Worm (Caenorhabditis elegans): ENCODE data around the gene F55G11.2.
A peak's percentile ranks its signal among the peaks of the same experiment; 100 is the strongest.

The F55G11.2 gene

DNA sequence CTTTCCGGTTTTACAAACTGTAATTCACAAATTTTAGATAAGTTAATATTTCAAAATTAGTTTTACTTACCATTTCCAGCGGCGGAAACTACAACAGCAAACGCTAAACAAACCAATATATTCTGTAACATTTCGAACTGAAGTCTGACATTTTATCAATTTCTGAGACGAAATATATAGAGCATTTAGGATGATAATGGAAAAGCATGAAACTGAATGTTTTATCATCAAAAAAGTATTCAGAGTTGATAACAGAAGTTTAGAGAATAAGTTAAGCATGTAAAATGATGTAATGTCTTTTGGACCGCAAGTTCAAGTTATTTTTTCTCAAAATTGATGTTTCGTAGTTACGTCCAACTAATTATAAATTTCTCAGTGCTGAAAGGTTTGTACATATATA, at the start of gene F55G11.2:
Gene F55G11.2 (minus strand): TSS at position 149 of the 400 bp plus-strand sequence.
- TF ChIP-seq zag-1 (tag; optimal IDR thresholded peaks at IDR 0.05) (no peak), skn-1 (tag; optimal IDR thresholded peaks at IDR 0.05) (peak; percentile 6), efl-1 (optimal IDR thresholded peaks at IDR 0.05) (no peak), efl-1 (GFP tag; optimal IDR thresholded peaks at IDR 0.05 in 1 of 2) (peak in 1 of 2 experiments; percentile 87), elt-2 (tag; optimal IDR thresholded peaks at IDR 0.05) (peak; percentile 86)

DNA sequence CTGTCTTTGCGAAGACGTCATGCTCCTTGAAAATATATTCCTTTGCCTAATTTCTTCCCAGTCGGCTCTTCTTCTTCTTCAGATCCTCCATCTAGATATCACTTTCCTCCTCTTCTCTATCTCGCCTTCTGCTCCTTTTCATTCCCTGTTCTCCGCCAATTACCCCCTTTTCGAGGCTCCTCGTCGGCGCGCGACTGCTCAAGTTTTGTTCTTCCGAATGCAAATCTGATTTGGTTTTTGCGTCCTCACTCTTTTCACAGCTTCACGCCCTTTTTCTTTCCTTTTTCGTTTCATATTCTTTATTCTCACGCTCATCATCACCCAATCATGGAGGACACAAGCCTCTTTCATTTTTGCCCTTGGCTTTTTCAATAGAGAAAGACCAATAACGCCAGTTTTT, 47.7 kb upstream of the F55G11.2 start:
- TF ChIP-seq unc-30 (tag; optimal IDR thresholded peaks at IDR 0.05) (no peak), lin-14 (GFP tag; optimal IDR thresholded peaks at IDR 0.05) (peak; percentile 74), efl-1 (optimal IDR thresholded peaks at IDR 0.05) (no peak), efl-1 (GFP tag; optimal IDR thresholded peaks at IDR 0.05 in 1 of 2) (peak in 1 of 2 experiments; percentile 85), fkh-8 (tag; optimal IDR thresholded peaks at IDR 0.05) (no peak), lin-15B (tag; optimal IDR thresholded peaks at IDR 0.05) (no peak), fkh-4 (tag; optimal IDR thresholded peaks at IDR 0.05; ENCODE audit: borderline replicate concordance) (no peak), unc-98 (GFP tag; IDR thresholded peaks at IDR 0.05) (no peak), nhr-76 (tag; optimal IDR thresholded peaks at IDR 0.05) (no peak), fkh-10 (GFP tag; optimal IDR thresholded peaks at IDR 0.05) (peak; percentile 83), lin-35 (GFP tag; optimal IDR thresholded peaks at IDR 0.05) (no peak), ces-1 (GFP tag; optimal IDR thresholded peaks at IDR 0.05) (peak; percentile 5)

DNA sequence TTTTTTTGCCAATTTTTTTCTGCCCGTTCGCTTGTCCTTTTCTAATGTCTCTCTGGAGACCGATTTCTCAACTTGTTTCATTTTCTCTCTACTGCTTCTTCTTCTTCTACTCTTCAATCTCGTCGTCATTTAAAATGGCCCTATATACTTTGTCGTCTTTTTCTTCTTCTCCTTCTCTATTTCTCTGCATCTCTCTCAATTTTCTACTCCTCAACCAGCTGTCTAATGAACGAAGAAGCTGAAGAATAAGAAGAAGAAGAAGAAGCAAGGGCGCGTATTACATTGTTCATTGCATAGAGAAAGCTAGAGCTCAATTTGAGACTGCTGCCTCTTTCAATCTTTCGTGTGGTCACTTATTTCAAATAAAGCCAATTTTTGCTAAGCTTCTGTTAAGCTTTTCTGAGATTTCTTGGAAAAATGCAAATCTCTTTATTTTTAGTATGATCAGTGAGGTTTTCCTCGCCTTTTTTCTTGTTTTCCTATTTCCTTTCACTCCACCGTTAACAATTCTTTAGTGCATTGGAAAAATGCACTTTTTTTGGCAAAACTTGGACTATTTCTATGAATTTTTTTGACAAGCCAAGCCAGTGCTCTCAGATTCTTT, 46.8 kb upstream of the F55G11.2 start:
- peak; percentile 43 for TF ChIP-seq nhr-47 (tag; optimal IDR thresholded peaks at IDR 0.05)
- no peak for TF ChIP-seq grh-1 (GFP tag; IDR thresholded peaks at IDR 0.05)
- TF ChIP-seq unc-98 (GFP tag; IDR thresholded peaks at IDR 0.05) = no peak
- peak; percentile 28 for TF ChIP-seq pax-3 (tag; optimal IDR thresholded peaks at IDR 0.05)
- TF ChIP-seq nhr-12 (tag; optimal IDR thresholded peaks at IDR 0.05) = no peak
- TF ChIP-seq hpl-2 (GFP tag; optimal IDR thresholded peaks at IDR 0.05) = no peak
- TF ChIP-seq nhr-85 (tag) = no peak
- no peak for TF ChIP-seq unc-62 (GFP tag; optimal IDR thresholded peaks at IDR 0.05)
- no peak for TF ChIP-seq unc-130 (tag; optimal IDR thresholded peaks at IDR 0.05)
- TF ChIP-seq lsy-2 (tag; optimal IDR thresholded peaks at IDR 0.05) = peak in 1 of 2 experiments; percentile 35
- TF ChIP-seq mdl-1 (tag; optimal IDR thresholded peaks at IDR 0.05) = no peak
- TF ChIP-seq fkh-10 (GFP tag; optimal IDR thresholded peaks at IDR 0.05) = peak; percentile 11
- peak; percentile 27 for TF ChIP-seq mep-1 (tag; optimal IDR thresholded peaks at IDR 0.05)
- peak; percentile 31 for TF ChIP-seq snu-23 (GFP tag; optimal IDR thresholded peaks at IDR 0.05)
- no peak for TF ChIP-seq unc-30 (tag; optimal IDR thresholded peaks at IDR 0.05)
- peak in 1 of 3 experiments; percentile 11 for TF ChIP-seq ceh-82 (tag; optimal IDR thresholded peaks at IDR 0.05)
- no peak for TF ChIP-seq ztf-4 (tag; optimal IDR thresholded peaks at IDR 0.05)
- peak; percentile 89 for TF ChIP-seq dsc-1 (tag; optimal IDR thresholded peaks at IDR 0.05)
- peak; percentile 30 for TF ChIP-seq rnt-1 (tag; optimal IDR thresholded peaks at IDR 0.05)
- TF ChIP-seq alr-1 (tag; optimal IDR thresholded peaks at IDR 0.05; ENCODE audit: borderline replicate concordance) = no peak
- TF ChIP-seq nhr-77 (tag; optimal IDR thresholded peaks at IDR 0.05) = no peak
- TF ChIP-seq lin-14 (GFP tag; optimal IDR thresholded peaks at IDR 0.05) = peak; percentile 87
- TF ChIP-seq efl-1 (optimal IDR thresholded peaks at IDR 0.05) = peak; percentile 24 to 29
- no peak for TF ChIP-seq efl-1 (GFP tag; optimal IDR thresholded peaks at IDR 0.05 in 1 of 2)
- TF ChIP-seq nhr-71 (tag; optimal IDR thresholded peaks at IDR 0.05) = peak; percentile 37
- no peak for TF ChIP-seq lin-35 (GFP tag; optimal IDR thresholded peaks at IDR 0.05)
- no peak for TF ChIP-seq lin-15B (tag; optimal IDR thresholded peaks at IDR 0.05)
- TF ChIP-seq swsn-7 (tag; optimal IDR thresholded peaks at IDR 0.05) = peak; percentile 15
- peak; percentile 53 for TF ChIP-seq fkh-8 (tag; optimal IDR thresholded peaks at IDR 0.05)
- no peak for TF ChIP-seq unc-86 (tag; optimal IDR thresholded peaks at IDR 0.05)

Data from whole organism, L1 larva.